Fruit fly (Drosophila melanogaster) whole organism, embryonic: ENCODE results near the gene drm.

ENCODE experiments used
- Aef1 ChIP-seq: fragments of 200-800 bp; sonication (Bioruptor generic); IDR thresholded peaks from 3 replicates; pipeline ENCODE4 v1.3.6; 2022; ENCODE audit warnings: missing biosample characterization, missing genetic modification characterization
- BEAF-32 ChIP-seq: fragments of 200-800 bp; sonication (Bioruptor generic); optimal IDR thresholded peaks from 3 replicates; lab custom pipeline; 2017; ENCODE audit warnings: missing biosample characterization, missing genetic modification characterization, mild to moderate bottlenecking, moderate library complexity, missing genetic modification reagents
- CG11696 ChIP-seq: fragments of 200-800 bp; sonication (Bioruptor generic); IDR thresholded peaks from 2 replicates; pipeline ENCODE4 v1.3.6; 2022; ENCODE audit warnings: missing biosample characterization, missing genetic modification characterization
- CG12659 ChIP-seq: fragments of 200-800 bp; sonication (Bioruptor generic); optimal IDR thresholded peaks from 3 replicates; lab custom pipeline; 2017; ENCODE audit warnings: mild to moderate bottlenecking, missing biosample characterization, missing genetic modification reagents, missing genetic modification characterization
- CG13775 ChIP-seq: fragments of 200-800 bp; sonication (Bioruptor generic); optimal IDR thresholded peaks from 3 replicates; lab custom pipeline; 2017; ENCODE audit warnings: missing biosample characterization, mild to moderate bottlenecking, missing genetic modification characterization
- CG14710 ChIP-seq: fragments of 200-800 bp; sonication (Bioruptor generic); optimal IDR thresholded peaks from 3 replicates; lab custom pipeline; 2019; ENCODE audit warnings: missing biosample characterization, mild to moderate bottlenecking, missing genetic modification characterization, moderate library complexity
- CG14860 ChIP-seq: fragments of 200-800 bp; sonication (Bioruptor generic); IDR thresholded peaks from 3 replicates; pipeline ENCODE4 v1.3.6; 2022; ENCODE audit warnings: missing biosample characterization, missing genetic modification characterization; ENCODE audit not compliant: partially characterized antibody
- CG15479 ChIP-seq: fragments of 200-800 bp; sonication (Bioruptor generic); optimal IDR thresholded peaks from 3 replicates; lab custom pipeline; 2019; ENCODE audit warnings: missing biosample characterization, mild to moderate bottlenecking, missing genetic modification characterization, moderate library complexity
- CG15601 ChIP-seq: fragments of 200-800 bp; sonication (Bioruptor generic); optimal IDR thresholded peaks from 3 replicates; lab custom pipeline; 2019; ENCODE audit warnings: missing biosample characterization, mild to moderate bottlenecking, missing genetic modification characterization, moderate library complexity
- CG16813 ChIP-seq: fragments of 200-800 bp; sonication (Bioruptor generic); IDR thresholded peaks from 3 replicates; pipeline ENCODE4 v1.3.6; 2022; ENCODE audit warnings: missing biosample characterization, missing genetic modification characterization; ENCODE audit not compliant: partially characterized antibody
- CG17612 ChIP-seq: fragments of 200-800 bp; sonication (Bioruptor generic); IDR thresholded peaks from 2 replicates; pipeline ENCODE4 v1.3.6; 2022; ENCODE audit warnings: missing biosample characterization, missing genetic modification characterization
- CG2129 ChIP-seq: fragments of 200-800 bp; sonication (Bioruptor generic); IDR thresholded peaks from 2 replicates; pipeline ENCODE4 v1.3.6; 2022; ENCODE audit warnings: missing biosample characterization, missing genetic modification characterization; ENCODE audit not compliant: partially characterized antibody
- CG2875 ChIP-seq: fragments of 200-800 bp; sonication (Bioruptor generic); optimal IDR thresholded peaks from 2 replicates; lab custom pipeline; 2017; ENCODE audit warnings: missing biosample characterization, mild to moderate bottlenecking, missing genetic modification characterization, missing genetic modification reagents
- CG2889 ChIP-seq: fragments of 200-800 bp; sonication (Bioruptor generic); IDR thresholded peaks from 3 replicates; pipeline ENCODE4 v1.3.6; 2022; ENCODE audit warnings: missing biosample characterization, missing genetic modification characterization
- CG6765 ChIP-seq: fragments of 200-800 bp; sonication (Bioruptor generic); optimal IDR thresholded peaks from 3 replicates; lab custom pipeline; 2017; ENCODE audit warnings: missing biosample characterization, mild to moderate bottlenecking, missing genetic modification characterization
- CG8388 ChIP-seq: fragments of 200-800 bp; sonication (Bioruptor generic); optimal IDR thresholded peaks from 2 replicates; lab custom pipeline; 2019; ENCODE audit warnings: missing biosample characterization, mild to moderate bottlenecking, missing genetic modification characterization, moderate library complexity
- CG8478 ChIP-seq: fragments of >200 bp; optimal IDR thresholded peaks from 2 replicates; lab custom pipeline; 2018
- CG9932 ChIP-seq: fragments of 200-800 bp; sonication (Bioruptor generic); IDR thresholded peaks from 2 replicates; pipeline ENCODE4 v1.3.6; 2022; ENCODE audit warnings: missing biosample characterization, missing genetic modification characterization
- CTCF ChIP-seq: fragments of 200-800 bp; sonication (Bioruptor generic); optimal IDR thresholded peaks from 2 replicates; lab custom pipeline; 2017; ENCODE audit warnings: missing biosample characterization, mild to moderate bottlenecking, missing genetic modification characterization, moderate library complexity
- Camta ChIP-seq: fragments of 200-800 bp; sonication (Bioruptor generic); optimal IDR thresholded peaks from 2 replicates; lab custom pipeline; 2016; ENCODE audit warnings: missing biosample characterization, missing genetic modification characterization
- Dp ChIP-seq: fragments of 200-800 bp; sonication (Bioruptor generic); optimal IDR thresholded peaks from 2 replicates; lab custom pipeline; 2018; ENCODE audit warnings: missing biosample characterization, mild to moderate bottlenecking, missing genetic modification characterization, moderate library complexity
- Fer2 ChIP-seq: fragments of 200-800 bp; sonication (Bioruptor generic); optimal IDR thresholded peaks from 2 replicates; lab custom pipeline; 2018; ENCODE audit warnings: missing biosample characterization, mild to moderate bottlenecking, missing genetic modification characterization, moderate library complexity
- Kr ChIP-seq: fragments of 200-800 bp; sonication (Bioruptor generic); optimal IDR thresholded peaks from 2 replicates; lab custom pipeline; 2017; ENCODE audit warnings: missing biosample characterization, mild to moderate bottlenecking, missing genetic modification characterization
- MESR4 ChIP-seq: fragments of 200-800 bp; sonication (Bioruptor generic); optimal IDR thresholded peaks from 2 replicates; lab custom pipeline; 2018; ENCODE audit warnings: missing biosample characterization, mild to moderate bottlenecking, missing genetic modification characterization, moderate library complexity
- Max ChIP-seq: fragments of 200-800 bp; sonication (Bioruptor generic); optimal IDR thresholded peaks from 2 replicates; lab custom pipeline; 2016; ENCODE audit warnings: missing biosample characterization, mild to moderate bottlenecking, missing genetic modification characterization
- Pdp1 ChIP-seq, 2 experiments: fragments of 200-800 bp; sonication (Bioruptor generic); optimal IDR thresholded peaks; 3 replicates each; lab custom pipeline; 2016; ENCODE audit warnings: missing biosample characterization in 2 of 2, missing genetic modification characterization in 2 of 2, mild to moderate bottlenecking in 1 of 2, moderate library complexity in 1 of 2
- Poxn ChIP-seq: fragments of 200-800 bp; sonication (Bioruptor generic); IDR thresholded peaks from 2 replicates; pipeline ENCODE4 v1.3.6; 2022; ENCODE audit warnings: missing biosample characterization, missing genetic modification characterization
- Xbp1 ChIP-seq: fragments of 200-800 bp; sonication (Bioruptor generic); optimal IDR thresholded peaks from 3 replicates; lab custom pipeline; 2016; ENCODE audit warnings: missing biosample characterization, mild to moderate bottlenecking, missing genetic modification characterization
- amos ChIP-seq: fragments of 200-800 bp; sonication (Bioruptor generic); IDR thresholded peaks from 2 replicates; pipeline ENCODE4 v1.3.6; 2022; ENCODE audit warnings: missing biosample characterization, missing genetic modification characterization; ENCODE audit not compliant: partially characterized antibody
- ap ChIP-seq: fragments of 200-800 bp; sonication (Bioruptor generic); IDR thresholded peaks from 2 replicates; pipeline ENCODE4 v1.3.6; 2022; ENCODE audit warnings: missing biosample characterization, missing genetic modification characterization
- ato ChIP-seq: fragments of 200-800 bp; sonication (Bioruptor generic); IDR thresholded peaks from 2 replicates; pipeline ENCODE4 v1.3.6; 2022; ENCODE audit warnings: missing biosample characterization, missing genetic modification characterization; ENCODE audit not compliant: partially characterized antibody
- bbx ChIP-seq: fragments of 200-800 bp; sonication (Bioruptor generic); IDR thresholded peaks from 2 replicates; pipeline ENCODE4 v1.3.6; 2022; ENCODE audit warnings: missing biosample characterization, missing genetic modification characterization; ENCODE audit not compliant: partially characterized antibody
- cg ChIP-seq: fragments of 200-800 bp; sonication (Bioruptor generic); optimal IDR thresholded peaks from 3 replicates; lab custom pipeline; 2019; ENCODE audit warnings: missing biosample characterization, mild to moderate bottlenecking, missing genetic modification characterization, moderate library complexity
- fd64A ChIP-seq: fragments of 200-800 bp; sonication (Bioruptor generic); optimal IDR thresholded peaks from 3 replicates; lab custom pipeline; 2018; ENCODE audit warnings: missing biosample characterization, mild to moderate bottlenecking, missing genetic modification characterization
- fru ChIP-seq: fragments of >200 bp; optimal IDR thresholded peaks from 2 replicates; lab custom pipeline; 2017
- hkb ChIP-seq, 2 experiments: fragments of 200-800 bp in 1 of 2; fragments of >200 bp in 1 of 2; sonication (Bioruptor generic) in 1 of 2; IDR thresholded peaks in 1 of 2; optimal IDR thresholded peaks in 1 of 2; 2 replicates each; pipeline versions ENCODE4 v1.3.6 to Lab custom; 2017 to 2022; ENCODE audit warnings: missing biosample characterization in 1 of 2, missing genetic modification characterization in 1 of 2
- jigr1 ChIP-seq: fragments of 200-800 bp; sonication (Bioruptor generic); IDR thresholded peaks from 3 replicates; pipeline ENCODE4 v1.3.6; 2022; ENCODE audit warnings: missing biosample characterization, missing genetic modification characterization
- nerfin-2 ChIP-seq: fragments of 200-800 bp; sonication (Bioruptor generic); IDR thresholded peaks from 2 replicates; pipeline ENCODE4 v1.3.6; 2022; ENCODE audit warnings: missing biosample characterization, missing genetic modification characterization; ENCODE audit not compliant: partially characterized antibody
- nom ChIP-seq: fragments of 200-800 bp; sonication (Bioruptor generic); optimal IDR thresholded peaks from 2 replicates; lab custom pipeline; 2017; ENCODE audit warnings: missing biosample characterization, missing genetic modification characterization, mild to moderate bottlenecking, moderate library complexity, missing genetic modification reagents
- oc ChIP-seq: fragments of 200-800 bp; sonication (Bioruptor generic); optimal IDR thresholded peaks from 2 replicates; lab custom pipeline; 2018; ENCODE audit warnings: missing biosample characterization, mild to moderate bottlenecking, missing genetic modification characterization, moderate library complexity
- pan ChIP-seq, 4 experiments: fragments of >200 bp in 3 of 4; fragments of 200-800 bp in 1 of 4; sonication (Bioruptor generic) in 1 of 4; optimal IDR thresholded peaks in 3 of 4; IDR thresholded peaks in 1 of 4; 2 replicates each; pipeline versions ENCODE4 v1.3.6 to Lab custom; 2017 to 2022; ENCODE audit warnings: missing biosample characterization in 2 of 4, missing genetic modification characterization in 2 of 4, mixed read lengths in 1 of 4
- pzg ChIP-seq: fragments of 200-800 bp; sonication (Bioruptor generic); optimal IDR thresholded peaks from 3 replicates; lab custom pipeline; 2018; ENCODE audit warnings: missing biosample characterization, mild to moderate bottlenecking, missing genetic modification characterization, moderate library complexity
- sens ChIP-seq: fragments of 200-800 bp; sonication (Bioruptor generic); peaks from one replicate; lab custom pipeline; 2016; ENCODE audit warnings: missing biosample characterization, missing genetic modification characterization
- tna ChIP-seq: fragments of 200-800 bp; sonication (Bioruptor generic); IDR thresholded peaks from 2 replicates; pipeline ENCODE4 v1.3.6; 2022; ENCODE audit warnings: missing biosample characterization, missing genetic modification characterization; ENCODE audit not compliant: partially characterized antibody
- unc-4 ChIP-seq: fragments of 200-800 bp; sonication (Bioruptor generic); IDR thresholded peaks from 2 replicates; pipeline ENCODE4 v1.3.6; 2022; ENCODE audit warnings: missing biosample characterization, missing genetic modification characterization; ENCODE audit not compliant: partially characterized antibody
- vnd ChIP-seq: fragments of 200-800 bp; sonication (Bioruptor generic); IDR thresholded peaks from 3 replicates; pipeline ENCODE4 v1.3.6; 2022; ENCODE audit warnings: missing biosample characterization, missing genetic modification characterization; ENCODE audit not compliant: partially characterized antibody
- wor ChIP-seq: fragments of 200-800 bp; sonication (Bioruptor generic); IDR thresholded peaks from 2 replicates; pipeline ENCODE4 v1.3.6; 2022; ENCODE audit warnings: missing biosample characterization, missing genetic modification characterization
- zf30C ChIP-seq: fragments of 200-800 bp; sonication (Bioruptor generic); optimal IDR thresholded peaks from 3 replicates; lab custom pipeline; 2018; ENCODE audit warnings: missing biosample characterization, mild to moderate bottlenecking, missing genetic modification characterization

drm gene

DNA sequence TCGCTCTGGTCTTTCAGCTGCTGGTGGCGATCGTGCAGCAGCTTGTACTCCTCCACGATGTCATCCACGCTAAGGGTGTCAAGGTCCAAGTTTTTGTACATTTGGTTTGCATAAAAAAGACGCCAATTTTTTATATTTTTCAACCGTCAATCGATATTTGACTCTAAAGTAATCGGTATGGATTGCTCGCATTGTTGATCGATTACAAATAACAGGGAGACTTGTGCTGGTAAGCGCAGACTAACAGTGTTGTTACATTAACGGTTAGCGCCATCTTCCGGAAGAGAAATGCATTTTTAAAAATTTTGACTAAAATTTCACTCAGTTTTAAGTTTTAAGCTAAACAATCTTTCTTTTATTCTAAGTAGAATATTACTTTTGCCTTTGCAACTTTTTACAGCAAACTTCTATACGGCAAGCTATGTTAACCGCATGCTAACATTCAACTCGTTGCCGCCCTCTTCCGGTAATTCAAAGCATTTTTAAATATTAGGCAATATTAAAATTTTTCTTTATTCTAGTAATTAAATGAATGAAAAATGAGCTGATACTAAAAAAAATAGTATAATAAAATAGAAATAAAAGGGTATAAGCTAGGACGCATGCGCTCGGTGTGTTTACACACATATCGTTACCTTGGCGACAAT is 8.7 kb upstream of the drm start, which contains the start of the genes Spindly and IFT57 (continued):
- TF ChIP-seq CG15479 (GFP tag; lab: Kevin White, UChicago) (no peak), wor (GFP tag; lab: Robert Waterston, UW) (no peak), vnd (GFP tag; lab: Robert Waterston, UW) (peak; percentile 51; the same call in 2 of the 3 replicates), Aef1 (GFP tag; lab: Robert Waterston, UW) (no peak), CG9932 (GFP tag; lab: Robert Waterston, UW) (no peak), CG14860 (GFP tag; lab: Robert Waterston, UW) (peak; percentile 17; the same call in 1 of the 3 replicates), Camta (GFP tag; lab: Kevin White, UChicago) (no peak), pzg (GFP tag; lab: Kevin White, UChicago) (peak; percentile 33), Kr (GFP tag; lab: Kevin White, UChicago) (no peak), cg (GFP tag; lab: Kevin White, UChicago) (no peak), CG14710 (peak; percentile 4), Fer2 (no peak), amos (peak; percentile 56; the same call in 1 of the 2 replicates), CTCF (GFP tag; lab: Kevin White, UChicago) (peak; percentile 95), oc (tag; lab: Kevin White, UChicago) (no peak), BEAF-32 (GFP tag; lab: Kevin White, UChicago) (peak; percentile 57), CG6765 (no peak), nerfin-2 (GFP tag; lab: Robert Waterston, UW) (peak; percentile 63), Dp (GFP tag; lab: Kevin White, UChicago) (peak; percentile 90), bbx (GFP tag; lab: Robert Waterston, UW) (peak; percentile 68), hkb (optimal IDR thresholded peaks at IDR 0.05; lab: Kevin White, UChicago) (no peak), hkb (GFP tag; IDR thresholded peaks at IDR 0.05; lab: Robert Waterston, UW) (no peak), CG8478 (lab: Kevin White, UChicago) (no peak), MESR4 (peak; percentile 29), zf30C (GFP tag; lab: Kevin White, UChicago) (no peak), Pdp1 (GFP tag; optimal IDR thresholded peaks at IDR 0.05; lab: Kevin White, UChicago) (no peak), CG16813 (GFP tag; lab: Robert Waterston, UW) (peak; percentile 57), Max (GFP tag; lab: Kevin White, UChicago) (no peak), CG2889 (no peak), fru (lab: Kevin White, UChicago) (no peak), ap (no peak), pan (optimal IDR thresholded peaks at IDR 0.05; lab: Kevin White, UChicago) (no peak), pan (GFP tag; optimal IDR thresholded peaks at IDR 0.05 in 1 of 2, IDR thresholded peaks at IDR 0.05 in 1 of 2) (no peak)

DNA sequence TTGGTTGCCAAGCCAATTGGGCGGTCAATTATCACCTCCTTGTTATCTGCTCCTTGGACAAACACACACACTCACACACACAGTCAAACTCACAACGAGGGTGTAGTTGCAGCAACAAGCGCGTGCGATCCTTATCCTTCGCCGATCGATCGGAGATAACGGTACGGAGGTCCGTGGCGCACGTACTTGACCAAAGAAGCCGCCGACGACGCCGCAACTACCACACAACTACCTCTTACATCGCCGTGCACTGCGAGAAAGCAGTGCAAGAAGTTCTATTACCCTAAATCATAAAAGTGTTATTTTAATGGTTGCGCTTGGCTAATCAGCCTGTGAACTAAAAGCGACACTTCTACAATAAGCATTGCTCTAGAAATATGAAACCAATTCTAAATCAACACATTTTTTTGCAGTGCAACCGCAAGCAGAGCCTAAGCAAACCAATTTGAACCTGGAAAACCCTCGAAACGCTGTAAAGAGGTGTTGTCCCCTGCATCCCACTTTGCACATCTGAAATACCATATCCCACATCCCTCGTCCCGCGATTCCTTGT is 6.0 kb upstream of the drm start:
- TF ChIP-seq CG11696 (GFP tag; lab: Robert Waterston, UW) (no peak), CG2129 (GFP tag; lab: Robert Waterston, UW) (no peak), sens (GFP tag; lab: Kevin White, UChicago) (peak; percentile 87), fd64A (no peak), CG8388 (GFP tag; lab: Kevin White, UChicago) (peak; percentile 24), Xbp1 (GFP tag; lab: Kevin White, UChicago) (peak; percentile 51), tna (no peak), Poxn (GFP tag; lab: Robert Waterston, UW) (no peak), CG2875 (GFP tag; lab: Kevin White, UChicago) (peak; percentile 22), nom (GFP tag; lab: Kevin White, UChicago) (no peak), jigr1 (GFP tag; lab: Robert Waterston, UW) (no peak), CG13775 (GFP tag; lab: Kevin White, UChicago) (peak; percentile 57), amos (no peak), unc-4 (GFP tag; lab: Robert Waterston, UW) (no peak), CG17612 (GFP tag; lab: Robert Waterston, UW) (no peak), CG15601 (tag; lab: Kevin White, UChicago) (no peak), ato (GFP tag; lab: Robert Waterston, UW) (no peak), CG12659 (GFP tag; lab: Kevin White, UChicago) (no peak), Dp (GFP tag; lab: Kevin White, UChicago) (no peak)
